Fruit fly (Drosophila melanogaster) whole organism, embryonic: ENCODE data around the gene Tbcd.

ENCODE experiments used
- BEAF-32 ChIP-seq: fragments of 200-800 bp; sonication (Bioruptor generic); optimal IDR thresholded peaks from 3 replicates; lab custom pipeline; 2017; ENCODE audit warnings: missing biosample characterization, missing genetic modification characterization, mild to moderate bottlenecking, moderate library complexity, missing genetic modification reagents
- Bdp1 ChIP-seq: fragments of 200-800 bp; sonication (Bioruptor generic); optimal IDR thresholded peaks from 3 replicates; lab custom pipeline; 2016; ENCODE audit warnings: missing biosample characterization, missing genetic modification characterization
- CG10462 ChIP-seq: fragments of 200-800 bp; sonication (Bioruptor generic); optimal IDR thresholded peaks from 2 replicates; lab custom pipeline; 2016; ENCODE audit warnings: missing biosample characterization, missing genetic modification characterization
- CG10654 ChIP-seq: fragments of 200-800 bp; sonication (Bioruptor generic); optimal IDR thresholded peaks from 2 replicates; lab custom pipeline; 2016; ENCODE audit warnings: missing biosample characterization, missing genetic modification characterization
- CG10979 ChIP-seq: fragments of 200-800 bp; sonication (Bioruptor generic); optimal IDR thresholded peaks from 2 replicates; lab custom pipeline; 2018; ENCODE audit warnings: missing biosample characterization, mild to moderate bottlenecking, missing genetic modification characterization, moderate library complexity
- CG11085 ChIP-seq: fragments of 200-800 bp; sonication (Bioruptor generic); IDR thresholded peaks from 2 replicates; pipeline ENCODE4 v1.3.6; 2022; ENCODE audit warnings: missing biosample characterization, missing genetic modification characterization
- CG11504 ChIP-seq: fragments of 200-800 bp; sonication (Bioruptor generic); optimal IDR thresholded peaks from 3 replicates; lab custom pipeline; 2019; ENCODE audit warnings: missing biosample characterization, mild to moderate bottlenecking, missing genetic modification characterization, moderate library complexity
- CG12659 ChIP-seq: fragments of 200-800 bp; sonication (Bioruptor generic); optimal IDR thresholded peaks from 3 replicates; lab custom pipeline; 2017; ENCODE audit warnings: mild to moderate bottlenecking, missing biosample characterization, missing genetic modification reagents, missing genetic modification characterization
- CG13424 ChIP-seq: fragments of 200-800 bp; sonication (Bioruptor generic); optimal IDR thresholded peaks from 2 replicates; lab custom pipeline; 2019; ENCODE audit warnings: missing biosample characterization, mild to moderate bottlenecking, missing genetic modification characterization, moderate library complexity
- CG13894 ChIP-seq: fragments of 200-800 bp; sonication (Bioruptor generic); optimal IDR thresholded peaks from 3 replicates; lab custom pipeline; 2018; ENCODE audit warnings: missing biosample characterization, mild to moderate bottlenecking, missing genetic modification characterization, moderate library complexity
- CG15514 ChIP-seq: fragments of 200-800 bp; sonication (Bioruptor generic); optimal IDR thresholded peaks from 3 replicates; lab custom pipeline; 2017; ENCODE audit warnings: missing biosample characterization, missing genetic modification characterization, mild to moderate bottlenecking, moderate library complexity, missing genetic modification reagents
- CG1603 ChIP-seq: fragments of 200-800 bp; sonication (Bioruptor generic); optimal IDR thresholded peaks from 2 replicates; lab custom pipeline; 2019; ENCODE audit warnings: missing biosample characterization, mild to moderate bottlenecking, missing genetic modification characterization, moderate library complexity
- CG32767 ChIP-seq: fragments of 200-800 bp; sonication (Bioruptor generic); IDR thresholded peaks from 2 replicates; pipeline ENCODE4 v1.3.6; 2022; ENCODE audit warnings: missing biosample characterization, missing genetic modification characterization
- CG33213 ChIP-seq: fragments of 200-800 bp; sonication (Bioruptor generic); optimal IDR thresholded peaks from 3 replicates; lab custom pipeline; 2016; ENCODE audit warnings: missing biosample characterization, missing genetic modification characterization
- CG34224 ChIP-seq: fragments of 200-800 bp; sonication (Bioruptor generic); IDR thresholded peaks from 3 replicates; pipeline ENCODE4 v1.3.6; 2022; ENCODE audit warnings: missing biosample characterization, missing genetic modification characterization; ENCODE audit not compliant: partially characterized antibody
- CG4617 ChIP-seq: fragments of 200-800 bp; sonication (Bioruptor generic); optimal IDR thresholded peaks from 3 replicates; lab custom pipeline; 2016; ENCODE audit warnings: missing biosample characterization, missing genetic modification characterization, borderline replicate concordance
- CG6254 ChIP-seq: fragments of 200-800 bp; sonication (Bioruptor generic); optimal IDR thresholded peaks from 3 replicates; lab custom pipeline; 2017; ENCODE audit warnings: mild to moderate bottlenecking, missing biosample characterization, missing genetic modification reagents, missing genetic modification characterization
- CG7928 ChIP-seq: fragments of 200-800 bp; sonication (Bioruptor generic); optimal IDR thresholded peaks from 2 replicates; lab custom pipeline; 2017; ENCODE audit warnings: missing biosample characterization, mild to moderate bottlenecking, missing genetic modification characterization
- CG8290 ChIP-seq, 3 experiments: fragments of 200-800 bp; sonication (Bioruptor generic); optimal IDR thresholded peaks; 2 replicates each; lab custom pipeline; 2016 to 2019; ENCODE audit warnings: missing biosample characterization in 3 of 3, missing genetic modification characterization in 3 of 3, mild to moderate bottlenecking in 2 of 3, moderate library complexity in 1 of 3
- CG9727 ChIP-seq: fragments of 200-800 bp; sonication (Bioruptor generic); optimal IDR thresholded peaks from 3 replicates; lab custom pipeline; 2017; ENCODE audit warnings: missing biosample characterization, mild to moderate bottlenecking, missing genetic modification characterization
- CG9797 ChIP-seq: fragments of 200-800 bp; sonication (Bioruptor generic); optimal IDR thresholded peaks from 3 replicates; lab custom pipeline; 2018; ENCODE audit warnings: missing biosample characterization, mild to moderate bottlenecking, missing genetic modification characterization
- CoRest ChIP-seq: fragments of 200-800 bp; sonication (Bioruptor generic); optimal IDR thresholded peaks from 3 replicates; lab custom pipeline; 2018; ENCODE audit warnings: missing biosample characterization, mild to moderate bottlenecking, missing genetic modification characterization, moderate library complexity
- CrebB ChIP-seq: fragments of 200-800 bp; sonication (Bioruptor generic); optimal IDR thresholded peaks from 3 replicates; lab custom pipeline; 2018; ENCODE audit warnings: missing biosample characterization, mild to moderate bottlenecking, missing genetic modification characterization
- Dek ChIP-seq: fragments of 200-800 bp; sonication (Bioruptor generic); optimal IDR thresholded peaks from 3 replicates; lab custom pipeline; 2019; ENCODE audit warnings: missing biosample characterization, mild to moderate bottlenecking, missing genetic modification characterization, moderate library complexity
- Ets65A ChIP-seq: fragments of 200-800 bp; sonication (Bioruptor generic); peaks from one replicate; lab custom pipeline; 2016; ENCODE audit warnings: missing biosample characterization, missing genetic modification characterization
- Ets97D ChIP-seq: fragments of 200-800 bp; sonication (Bioruptor generic); optimal IDR thresholded peaks from 3 replicates; lab custom pipeline; 2016; ENCODE audit warnings: missing biosample characterization, missing genetic modification characterization
- Fer2 ChIP-seq: fragments of 200-800 bp; sonication (Bioruptor generic); optimal IDR thresholded peaks from 2 replicates; lab custom pipeline; 2018; ENCODE audit warnings: missing biosample characterization, mild to moderate bottlenecking, missing genetic modification characterization, moderate library complexity
- HmgZ ChIP-seq: fragments of 200-800 bp; sonication (Bioruptor generic); optimal IDR thresholded peaks from 2 replicates; lab custom pipeline; 2018; ENCODE audit warnings: missing biosample characterization, mild to moderate bottlenecking, missing genetic modification characterization
- Nf-YB ChIP-seq: fragments of 200-800 bp; sonication (Bioruptor generic); optimal IDR thresholded peaks from 3 replicates; lab custom pipeline; 2019; ENCODE audit warnings: missing biosample characterization, mild to moderate bottlenecking, missing genetic modification characterization, moderate library complexity
- Nf-YC ChIP-seq: fragments of 200-800 bp; optimal IDR thresholded peaks from 3 replicates; lab custom pipeline; 2019; ENCODE audit warnings: missing biosample characterization, mild to moderate bottlenecking, missing genetic modification characterization, moderate library complexity
- Sox100B ChIP-seq: fragments of 200-800 bp; sonication (Bioruptor generic); optimal IDR thresholded peaks from 3 replicates; lab custom pipeline; 2018; ENCODE audit warnings: missing biosample characterization, mild to moderate bottlenecking, missing genetic modification characterization
- Sry-δ ChIP-seq: fragments of 200-800 bp; sonication (Bioruptor generic); optimal IDR thresholded peaks from 2 replicates; lab custom pipeline; 2016; ENCODE audit warnings: missing biosample characterization, missing genetic modification characterization
- YL-1 ChIP-seq: fragments of 200-800 bp; sonication (Bioruptor generic); optimal IDR thresholded peaks from 3 replicates; lab custom pipeline; 2017; ENCODE audit warnings: missing biosample characterization, mild to moderate bottlenecking, missing genetic modification characterization
- abd-A ChIP-seq: fragments of 200-800 bp; sonication (Bioruptor generic); optimal IDR thresholded peaks from 3 replicates; lab custom pipeline; 2019; ENCODE audit warnings: missing biosample characterization, mild to moderate bottlenecking, missing genetic modification characterization, moderate library complexity
- dmrt11E ChIP-seq: fragments of 200-800 bp; sonication (Bioruptor generic); optimal IDR thresholded peaks from 3 replicates; lab custom pipeline; 2018; ENCODE audit warnings: missing biosample characterization, mild to moderate bottlenecking, missing genetic modification characterization, moderate library complexity
- esg ChIP-seq: fragments of 200-800 bp; sonication (Bioruptor generic); conservative IDR thresholded peaks from 2 replicates; pipeline ENCODE4 v1.3.6; 2022; ENCODE audit warnings: missing biosample characterization, missing genetic modification characterization
- gem ChIP-seq: fragments of 200-800 bp; sonication (Bioruptor generic); optimal IDR thresholded peaks from 2 replicates; lab custom pipeline; 2019; ENCODE audit warnings: missing biosample characterization, mild to moderate bottlenecking, missing genetic modification characterization, moderate library complexity
- gfzf ChIP-seq: fragments of 200-800 bp; sonication (Bioruptor generic); optimal IDR thresholded peaks from 2 replicates; lab custom pipeline; 2016; ENCODE audit warnings: missing biosample characterization, mild to moderate bottlenecking, missing genetic modification characterization, moderate library complexity
- grau ChIP-seq: fragments of 200-800 bp; optimal IDR thresholded peaks from 3 replicates; lab custom pipeline; 2019; ENCODE audit warnings: missing biosample characterization, mild to moderate bottlenecking, missing genetic modification characterization, moderate library complexity
- gro ChIP-seq: fragments of 200-800 bp; sonication (Bioruptor generic); optimal IDR thresholded peaks from 2 replicates; lab custom pipeline; 2016; ENCODE audit warnings: missing biosample characterization, missing genetic modification characterization
- her ChIP-seq: fragments of 200-800 bp; sonication (Bioruptor generic); optimal IDR thresholded peaks from 2 replicates; lab custom pipeline; 2016; ENCODE audit warnings: missing biosample characterization, missing genetic modification characterization
- hkb ChIP-seq, 2 experiments: fragments of 200-800 bp in 1 of 2; fragments of >200 bp in 1 of 2; sonication (Bioruptor generic) in 1 of 2; IDR thresholded peaks in 1 of 2; optimal IDR thresholded peaks in 1 of 2; 2 replicates each; pipeline versions ENCODE4 v1.3.6 to Lab custom; 2017 to 2022; ENCODE audit warnings: missing biosample characterization in 1 of 2, missing genetic modification characterization in 1 of 2
- nmo ChIP-seq: fragments of 200-800 bp; sonication (Bioruptor generic); optimal IDR thresholded peaks from 2 replicates; lab custom pipeline; 2018; ENCODE audit warnings: missing biosample characterization, mild to moderate bottlenecking, missing genetic modification characterization, moderate library complexity
- phol ChIP-seq: fragments of 200-800 bp; sonication (Bioruptor generic); optimal IDR thresholded peaks from 3 replicates; lab custom pipeline; 2018; ENCODE audit warnings: missing biosample characterization, mild to moderate bottlenecking, missing genetic modification characterization, moderate library complexity
- pzg ChIP-seq: fragments of 200-800 bp; sonication (Bioruptor generic); optimal IDR thresholded peaks from 3 replicates; lab custom pipeline; 2018; ENCODE audit warnings: missing biosample characterization, mild to moderate bottlenecking, missing genetic modification characterization, moderate library complexity
- trem ChIP-seq: fragments of 200-800 bp; optimal IDR thresholded peaks from 3 replicates; lab custom pipeline; 2019; ENCODE audit warnings: missing biosample characterization, mild to moderate bottlenecking, missing genetic modification characterization, moderate library complexity
- z ChIP-seq: fragments of 200-800 bp; sonication (Bioruptor generic); IDR thresholded peaks from 3 replicates; pipeline ENCODE4 v1.3.6; 2022; ENCODE audit warnings: missing biosample characterization, missing genetic modification characterization
- zen ChIP-seq: fragments of 200-800 bp; sonication (Bioruptor generic); optimal IDR thresholded peaks from 3 replicates; lab custom pipeline; 2018; ENCODE audit warnings: missing biosample characterization, mild to moderate bottlenecking, missing genetic modification characterization, moderate library complexity

Gene Tbcd

DNA sequence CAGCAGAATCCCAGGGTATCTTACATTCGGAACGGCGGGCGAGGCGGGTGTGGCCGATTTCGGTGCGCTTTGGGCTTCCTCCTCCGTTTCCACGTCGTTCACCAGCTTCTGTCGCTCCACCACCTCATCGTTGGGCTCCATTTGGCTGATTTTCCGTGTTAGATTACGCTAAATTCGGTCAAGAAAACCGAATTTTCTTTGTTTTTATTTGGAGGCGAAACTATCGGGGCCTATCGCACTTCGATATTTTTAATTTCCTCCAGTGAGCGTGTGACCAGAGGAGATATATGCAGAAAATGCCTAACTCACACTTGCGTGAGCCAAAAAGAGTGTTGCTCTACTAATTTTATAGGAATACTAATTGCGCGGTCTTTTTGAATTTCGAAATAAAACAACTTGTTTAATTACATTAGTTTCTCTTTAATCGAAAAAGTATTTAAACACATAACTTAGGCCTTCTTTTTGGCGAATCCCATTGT lies 44.8 kb downstream of the Tbcd start, which contains the start of gene CG10874 (continued):
- TF ChIP-seq CrebB (peak; percentile 14), CG34224 (GFP tag; lab: Robert Waterston, UW) (no peak), CG33213 (peak; percentile 65), her (GFP tag; lab: Kevin White, UChicago) (peak; percentile 100), Sox100B (GFP tag; lab: Kevin White, UChicago) (no peak), CG10979 (tag; lab: Kevin White, UChicago) (peak; percentile 4), CG10462 (no peak), HmgZ (tag; lab: Kevin White, UChicago) (peak; percentile 60), hkb (optimal IDR thresholded peaks at IDR 0.05; lab: Kevin White, UChicago) (peak; percentile 58), hkb (GFP tag; IDR thresholded peaks at IDR 0.05; lab: Robert Waterston, UW) (no peak), CG4617 (GFP tag; lab: Kevin White, UChicago) (peak; percentile 82), CG11504 (peak; percentile 10), Dek (tag; lab: Kevin White, UChicago) (peak; percentile 17), CoRest (tag; lab: Kevin White, UChicago) (peak; percentile 37), Fer2 (no peak), YL-1 (peak; percentile 88), Ets65A (GFP tag; lab: Kevin White, UChicago) (peak; percentile 90), nmo (GFP tag; lab: Kevin White, UChicago) (peak; percentile 56), Nf-YC (tag; lab: Kevin White, UChicago) (peak; percentile 40), CG8290 (GFP tag; optimal IDR thresholded peaks at IDR 0.05; lab: Kevin White, UChicago) (peak; percentile 23), CG8290 (tag; optimal IDR thresholded peaks at IDR 0.05; lab: Kevin White, UChicago) (peak in 1 of 2 experiments; percentile 62), CG11085 (no peak), CG15514 (GFP tag; lab: Kevin White, UChicago) (peak; percentile 79), CG1603 (tag; lab: Kevin White, UChicago) (peak; percentile 72), Bdp1 (no peak), trem (peak; percentile 60), CG7928 (GFP tag; lab: Kevin White, UChicago) (no peak), phol (tag; lab: Kevin White, UChicago) (peak; percentile 51), abd-A (peak; percentile 57), pzg (GFP tag; lab: Kevin White, UChicago) (peak; percentile 98), CG9797 (GFP tag; lab: Kevin White, UChicago) (peak; percentile 81), Nf-YB (GFP tag; lab: Kevin White, UChicago) (peak; percentile 6), CG32767 (GFP tag; lab: Robert Waterston, UW) (no peak), z (GFP tag; lab: Robert Waterston, UW) (no peak), CG12659 (GFP tag; lab: Kevin White, UChicago) (peak; percentile 12), CG10654 (GFP tag; lab: Kevin White, UChicago) (no peak), CG13894 (tag; lab: Kevin White, UChicago) (peak; percentile 66), CG9727 (GFP tag; lab: Kevin White, UChicago) (peak; percentile 1), esg (no peak), dmrt11E (tag; lab: Kevin White, UChicago) (no peak), gro (GFP tag; lab: Kevin White, UChicago) (peak; percentile 29), Sry-δ (peak; percentile 71), BEAF-32 (peak; percentile 67), gfzf (GFP tag; lab: Kevin White, UChicago) (peak; percentile 98), gem (tag; lab: Kevin White, UChicago) (peak; percentile 4), CG13424 (tag; lab: Kevin White, UChicago) (no peak), Ets97D (GFP tag; lab: Kevin White, UChicago) (peak; percentile 78), grau (tag; lab: Kevin White, UChicago) (peak; percentile 10), zen (peak; percentile 40), CG6254 (GFP tag; lab: Kevin White, UChicago) (no peak)
- TF ChIP-seq, all 482 proteins: peak for 67
